Worm (Caenorhabditis elegans) whole organism, L1 larva: ENCODE data around the gene mig-5.

ENCODE experiments used
- C04F5.9 ChIP-seq: sonication (generic microtip); optimal IDR thresholded peaks from 2 replicates; lab custom pipeline; 2016; ENCODE audit warnings: missing genetic modification characterization, missing compliant biosample characterization
- C16A3.4 ChIP-seq: fragments of 150-350 bp; optimal IDR thresholded peaks from 2 replicates; lab custom pipeline; 2014; ENCODE audit warnings: missing biosample characterization, missing genetic modification characterization
- F16B12.6 ChIP-seq: fragments of 150-350 bp; optimal IDR thresholded peaks from 2 replicates; lab custom pipeline; 2014; ENCODE audit warnings: missing biosample characterization, missing genetic modification characterization
- aha-1 ChIP-seq: fragments of 150-350 bp; optimal IDR thresholded peaks from 2 replicates; lab custom pipeline; 2014; ENCODE audit warnings: missing biosample characterization, missing genetic modification characterization
- blmp-1 ChIP-seq: fragments of 150-350 bp; optimal IDR thresholded peaks from 2 replicates; lab custom pipeline; 2014; ENCODE audit warnings: missing biosample characterization, missing genetic modification characterization
- ceh-8 ChIP-seq: fragments of 200-800 bp; sonication (Bioruptor generic); optimal IDR thresholded peaks from 2 replicates; lab custom pipeline; 2018; ENCODE audit warnings: mild to moderate bottlenecking, missing genetic modification characterization, moderate library complexity, missing compliant biosample characterization
- ceh-82 ChIP-seq, 3 experiments: fragments of 150-350 bp in 1 of 3; sonication (generic microtip) in 2 of 3; optimal IDR thresholded peaks; 2 replicates each; lab custom pipeline; 2014 to 2017; ENCODE audit warnings: missing biosample characterization in 3 of 3, missing genetic modification characterization in 3 of 3
- ces-1 ChIP-seq: fragments of 150-350 bp; optimal IDR thresholded peaks from 2 replicates; lab custom pipeline; 2014; ENCODE audit warnings: missing biosample characterization, missing genetic modification reagents, missing genetic modification characterization
- dpl-1 ChIP-seq, 3 experiments: fragments of 150-350 bp in 2 of 3; sonication (generic microtip) in 1 of 3; optimal IDR thresholded peaks; 2 replicates each; lab custom pipeline; 2014 to 2017; ENCODE audit warnings: missing biosample characterization in 3 of 3, missing genetic modification characterization in 3 of 3, missing genetic modification reagents in 3 of 3
- dsc-1 ChIP-seq: sonication (generic microtip); optimal IDR thresholded peaks from 2 replicates; lab custom pipeline; 2016; ENCODE audit warnings: mild to moderate bottlenecking, missing genetic modification characterization, missing compliant biosample characterization
- efl-1 ChIP-seq, 4 experiments: fragments of 150-350 bp; optimal IDR thresholded peaks in 3 of 4; peaks in 1 of 4; 1 replicate in 1 of 4; 2 replicates in 3 of 4; lab custom pipeline; 2014; ENCODE audit warnings: missing biosample characterization in 2 of 4, missing genetic modification characterization in 2 of 4, missing genetic modification reagents in 2 of 4
- egl-13 ChIP-seq: sonication (generic microtip); optimal IDR thresholded peaks from 2 replicates; lab custom pipeline; 2016; ENCODE audit warnings: missing genotype, missing genetic modification reagents, missing genetic modification characterization, missing compliant biosample characterization
- elt-2 ChIP-seq: sonication (generic microtip); optimal IDR thresholded peaks from 2 replicates; lab custom pipeline; 2016; ENCODE audit warnings: missing genetic modification characterization, mild to moderate bottlenecking, inconsistent platforms, missing compliant biosample characterization, missing genetic modification reagents
- elt-3 ChIP-seq, 6 experiments: fragments of 150-350 bp in 1 of 6; sonication (generic microtip); optimal IDR thresholded peaks; 2 replicates each; lab custom pipeline; 2017 to 2018; ENCODE audit warnings: missing biosample characterization in 6 of 6, missing genetic modification characterization in 6 of 6, inconsistent platforms in 1 of 6
- fkh-8 ChIP-seq: sonication (generic microtip); optimal IDR thresholded peaks from 2 replicates; lab custom pipeline; 2016; ENCODE audit warnings: mild to moderate bottlenecking, missing genetic modification characterization, missing compliant biosample characterization
- isw-1 ChIP-seq: fragments of 200-800 bp; sonication (Bioruptor generic); IDR thresholded peaks from 2 replicates; pipeline ENCODE4 v1.3.6; 2022; ENCODE audit warnings: missing genetic modification characterization, missing compliant biosample characterization
- jun-1 ChIP-seq: fragments of 150-350 bp; optimal IDR thresholded peaks from 2 replicates; lab custom pipeline; 2014; ENCODE audit warnings: missing biosample characterization, missing genetic modification reagents, missing genetic modification characterization
- lin-13 ChIP-seq: fragments of 150-350 bp; optimal IDR thresholded peaks from 2 replicates; lab custom pipeline; 2014; ENCODE audit warnings: missing biosample characterization, missing genetic modification reagents, missing genetic modification characterization
- lin-14 ChIP-seq: fragments of 200-800 bp; sonication (Bioruptor generic); optimal IDR thresholded peaks from 2 replicates; lab custom pipeline; 2018; ENCODE audit warnings: mild to moderate bottlenecking, missing genetic modification characterization, moderate library complexity, missing compliant biosample characterization
- lin-15B ChIP-seq: fragments of 150-350 bp; sonication (generic microtip); optimal IDR thresholded peaks from 3 replicates; lab custom pipeline; 2014; ENCODE audit warnings: missing biosample characterization, missing genetic modification characterization
- lin-35 ChIP-seq, 2 experiments: fragments of 150-350 bp; optimal IDR thresholded peaks; 2 replicates each; lab custom pipeline; 2014; ENCODE audit warnings: missing biosample characterization in 2 of 2, missing genetic modification characterization in 2 of 2, missing genetic modification reagents in 2 of 2
- lsy-2 ChIP-seq, 2 experiments: fragments of 150-350 bp; optimal IDR thresholded peaks; 2 replicates each; lab custom pipeline; 2014; ENCODE audit warnings: missing biosample characterization in 2 of 2, missing genetic modification characterization in 2 of 2
- mab-9 ChIP-seq: fragments of 200-800 bp; sonication (Bioruptor generic); IDR thresholded peaks from 2 replicates; pipeline ENCODE4 v1.3.6; 2022; ENCODE audit warnings: missing genetic modification reagents, missing genetic modification characterization, missing compliant biosample characterization
- mdl-1 ChIP-seq, 2 experiments: fragments of 150-350 bp; optimal IDR thresholded peaks; 2 replicates each; lab custom pipeline; 2014 to 2017; ENCODE audit warnings: missing biosample characterization in 2 of 2, missing genetic modification characterization in 2 of 2, inconsistent platforms in 1 of 2
- mep-1 ChIP-seq: fragments of 150-350 bp; optimal IDR thresholded peaks from 2 replicates; lab custom pipeline; 2014; ENCODE audit warnings: missing biosample characterization, missing genetic modification characterization
- nhr-12 ChIP-seq: sonication (generic microtip); optimal IDR thresholded peaks from 2 replicates; lab custom pipeline; 2017; ENCODE audit warnings: missing biosample characterization, missing genetic modification characterization
- nhr-19 ChIP-seq: fragments of 200-800 bp; sonication (Bioruptor generic); conservative IDR thresholded peaks from 2 replicates; pipeline ENCODE4 v1.3.6; 2022; ENCODE audit warnings: missing genetic modification characterization, missing compliant biosample characterization
- nhr-20 ChIP-seq: sonication (generic microtip); optimal IDR thresholded peaks from 2 replicates; lab custom pipeline; 2016; ENCODE audit warnings: mild to moderate bottlenecking, missing genetic modification characterization, missing compliant biosample characterization
- nhr-47 ChIP-seq: sonication (generic microtip); optimal IDR thresholded peaks from 2 replicates; lab custom pipeline; 2016; ENCODE audit warnings: mild to moderate bottlenecking, missing genetic modification characterization, moderate library complexity, missing compliant biosample characterization
- nhr-71 ChIP-seq: sonication (generic microtip); optimal IDR thresholded peaks from 2 replicates; lab custom pipeline; 2016; ENCODE audit warnings: mild to moderate bottlenecking, missing genetic modification characterization, moderate library complexity, missing compliant biosample characterization
- nhr-77 ChIP-seq: fragments of 150-350 bp; optimal IDR thresholded peaks from 2 replicates; lab custom pipeline; 2014; ENCODE audit warnings: missing biosample characterization, missing genetic modification characterization
- nhr-85 ChIP-seq: sonication (generic microtip); peaks from one replicate; lab custom pipeline; 2016; ENCODE audit warnings: missing genetic modification characterization, inconsistent platforms, missing compliant biosample characterization
- nhr-90 ChIP-seq: sonication (generic microtip); optimal IDR thresholded peaks from 2 replicates; lab custom pipeline; 2016; ENCODE audit warnings: mild to moderate bottlenecking, missing genetic modification characterization, missing compliant biosample characterization; ENCODE audit not compliant: poor library complexity
- rnt-1 ChIP-seq: sonication (generic microtip); optimal IDR thresholded peaks from 2 replicates; lab custom pipeline; 2016; ENCODE audit warnings: mild to moderate bottlenecking, missing genetic modification characterization, moderate library complexity, missing compliant biosample characterization
- skn-1 ChIP-seq: fragments of 150-350 bp; optimal IDR thresholded peaks from 2 replicates; lab custom pipeline; 2014; ENCODE audit warnings: missing biosample characterization, missing genetic modification characterization
- snu-23 ChIP-seq: sonication (generic microtip); optimal IDR thresholded peaks from 2 replicates; lab custom pipeline; 2016; ENCODE audit warnings: missing genetic modification characterization, missing compliant biosample characterization
- swsn-7 ChIP-seq: sonication (generic microtip); optimal IDR thresholded peaks from 2 replicates; lab custom pipeline; 2016; ENCODE audit warnings: missing genetic modification characterization, missing compliant biosample characterization
- unc-130 ChIP-seq: fragments of 150-350 bp; optimal IDR thresholded peaks from 2 replicates; lab custom pipeline; 2017; ENCODE audit warnings: missing biosample characterization, missing genetic modification characterization, inconsistent platforms
- unc-30 ChIP-seq: sonication (generic microtip); optimal IDR thresholded peaks from 2 replicates; lab custom pipeline; 2017; ENCODE audit warnings: missing biosample characterization, missing genetic modification characterization
- unc-98 ChIP-seq: fragments of 200-800 bp; sonication (Bioruptor generic); IDR thresholded peaks from 2 replicates; pipeline ENCODE4 v1.3.6; 2022; ENCODE audit warnings: missing genetic modification characterization, missing compliant biosample characterization
- xbp-1 ChIP-seq: sonication (generic microtip); optimal IDR thresholded peaks from 2 replicates; lab custom pipeline; 2016; ENCODE audit warnings: missing genetic modification characterization, missing compliant biosample characterization

Gene mig-5

DNA sequence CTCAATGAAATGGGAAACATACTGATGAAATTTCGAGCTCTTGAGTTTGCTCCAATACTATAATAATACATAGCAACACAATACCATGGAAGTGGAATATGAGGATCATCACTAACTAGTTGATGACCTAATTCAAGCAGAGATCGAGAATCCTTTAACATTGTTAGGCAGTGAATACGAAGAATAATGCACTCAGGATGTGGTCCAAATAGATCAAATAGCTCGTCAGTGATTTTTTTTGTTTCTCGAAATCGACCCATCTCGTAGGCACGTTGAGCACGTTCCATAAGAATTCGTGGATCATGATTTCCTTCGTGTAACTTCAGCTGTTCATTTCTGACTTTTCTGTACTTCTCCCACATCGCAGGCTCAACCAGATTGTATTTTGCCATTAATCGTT lies 23.9 kb downstream of the mig-5 start:
- no peak for TF ChIP-seq nhr-71 (tag; lab: Kevin White, UChicago)
- TF ChIP-seq rnt-1 (tag; lab: Kevin White, UChicago): no peak
- TF ChIP-seq ces-1: no peak
- no peak for TF ChIP-seq elt-3 (tag; optimal IDR thresholded peaks at IDR 0.05; lab: Kevin White, UChicago)
- no peak for TF ChIP-seq unc-130 (tag; lab: Kevin White, UChicago)
- no peak for TF ChIP-seq skn-1 (tag; lab: Kevin White, UChicago)
- TF ChIP-seq ceh-82 (tag; optimal IDR thresholded peaks at IDR 0.05; lab: Kevin White, UChicago): no peak
- TF ChIP-seq nhr-19 (GFP tag; lab: Robert Waterston, UW): no peak
- TF ChIP-seq lin-13 (GFP tag; lab: Kevin White, UChicago): no peak
- no peak for TF ChIP-seq unc-98 (GFP tag; lab: Robert Waterston, UW)
- no peak for TF ChIP-seq unc-30 (tag; lab: Kevin White, UChicago)
- TF ChIP-seq egl-13: no peak
- no peak for TF ChIP-seq ceh-8 (GFP tag; lab: Kevin White, UChicago)
- no peak for TF ChIP-seq nhr-12 (tag; lab: Kevin White, UChicago)

DNA sequence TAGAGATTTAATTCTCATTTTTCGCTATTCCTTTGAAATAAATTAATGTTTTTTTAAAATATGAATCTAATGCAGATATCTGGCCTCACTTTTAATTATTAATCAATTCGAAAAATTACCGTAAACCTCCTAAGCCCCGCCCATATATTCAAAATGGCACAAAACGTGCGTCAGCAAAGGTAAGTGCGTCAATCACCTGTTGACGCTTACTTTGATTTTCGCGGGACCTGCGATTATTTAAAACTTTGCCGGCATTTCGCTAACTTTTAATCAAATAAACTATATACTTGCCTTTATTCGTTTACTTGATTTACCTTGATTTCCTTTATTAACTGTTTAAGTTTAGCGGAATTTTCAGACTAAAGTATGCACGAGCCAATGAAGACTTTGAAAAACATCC lies 26.8 kb downstream of the mig-5 start, which contains the start of gene pch-2:
Gene pch-2 (plus strand): TSS at position 359 of the 400 bp plus-strand sequence.
- TF ChIP-seq mdl-1 (tag; optimal IDR thresholded peaks at IDR 0.05; lab: Kevin White, UChicago) (no peak), lin-13 (GFP tag; lab: Kevin White, UChicago) (no peak), nhr-20 (tag; lab: Kevin White, UChicago) (peak; percentile 61), nhr-71 (tag; lab: Kevin White, UChicago) (peak; percentile 70), lin-35 (GFP tag; optimal IDR thresholded peaks at IDR 0.05; lab: Kevin White, UChicago) (peak; percentile 78 to 93), fkh-8 (tag; lab: Kevin White, UChicago) (peak; percentile 62), blmp-1 (peak; percentile 60), mep-1 (tag; lab: Kevin White, UChicago) (peak; percentile 61), swsn-7 (peak; percentile 48), nhr-47 (tag; lab: Kevin White, UChicago) (peak; percentile 67), mab-9 (no peak), C04F5.9 (tag; lab: Kevin White, UChicago) (peak; percentile 64), lin-15B (tag; lab: Kevin White, UChicago) (peak; percentile 62), lsy-2 (tag; optimal IDR thresholded peaks at IDR 0.05; lab: Kevin White, UChicago) (peak; percentile 80 to 93), jun-1 (tag; lab: Kevin White, UChicago) (no peak), nhr-90 (peak; percentile 48), nhr-85 (tag; lab: Kevin White, UChicago) (peak; percentile 75), dsc-1 (tag; lab: Kevin White, UChicago) (no peak), skn-1 (tag; lab: Kevin White, UChicago) (peak; percentile 32), xbp-1 (tag; lab: Kevin White, UChicago) (peak; percentile 47), dpl-1 (GFP tag; optimal IDR thresholded peaks at IDR 0.05; lab: Kevin White, UChicago) (peak; percentile 83 to 90 (median 89)), elt-3 (tag; optimal IDR thresholded peaks at IDR 0.05; lab: Kevin White, UChicago) (peak in 1 of 6 experiments; percentile 59), nhr-19 (GFP tag; lab: Robert Waterston, UW) (peak; percentile 46), rnt-1 (tag; lab: Kevin White, UChicago) (peak; percentile 66), isw-1 (GFP tag; lab: Robert Waterston, UW) (peak; percentile 29; the same call in 1 of the 2 replicates), nhr-77 (tag; lab: Kevin White, UChicago) (peak; percentile 37), efl-1 (optimal IDR thresholded peaks at IDR 0.05; lab: Kevin White, UChicago) (peak; percentile 85 to 86), efl-1 (GFP tag; optimal IDR thresholded peaks at IDR 0.05 in 1 of 2; lab: Kevin White, UChicago) (peak; percentile 88 to 99), C16A3.4 (tag; lab: Kevin White, UChicago) (peak; percentile 74), F16B12.6 (tag; lab: Kevin White, UChicago) (peak; percentile 38), lin-14 (GFP tag; lab: Kevin White, UChicago) (peak; percentile 45), unc-130 (tag; lab: Kevin White, UChicago) (peak; percentile 3), aha-1 (tag; lab: Kevin White, UChicago) (no peak), snu-23 (GFP tag; lab: Kevin White, UChicago) (peak; percentile 65), elt-2 (tag; lab: Kevin White, UChicago) (no peak)
